Fruit fly (Drosophila melanogaster): ENCODE measurements around the gene Sdic3.

Sdic3 gene

DNA sequence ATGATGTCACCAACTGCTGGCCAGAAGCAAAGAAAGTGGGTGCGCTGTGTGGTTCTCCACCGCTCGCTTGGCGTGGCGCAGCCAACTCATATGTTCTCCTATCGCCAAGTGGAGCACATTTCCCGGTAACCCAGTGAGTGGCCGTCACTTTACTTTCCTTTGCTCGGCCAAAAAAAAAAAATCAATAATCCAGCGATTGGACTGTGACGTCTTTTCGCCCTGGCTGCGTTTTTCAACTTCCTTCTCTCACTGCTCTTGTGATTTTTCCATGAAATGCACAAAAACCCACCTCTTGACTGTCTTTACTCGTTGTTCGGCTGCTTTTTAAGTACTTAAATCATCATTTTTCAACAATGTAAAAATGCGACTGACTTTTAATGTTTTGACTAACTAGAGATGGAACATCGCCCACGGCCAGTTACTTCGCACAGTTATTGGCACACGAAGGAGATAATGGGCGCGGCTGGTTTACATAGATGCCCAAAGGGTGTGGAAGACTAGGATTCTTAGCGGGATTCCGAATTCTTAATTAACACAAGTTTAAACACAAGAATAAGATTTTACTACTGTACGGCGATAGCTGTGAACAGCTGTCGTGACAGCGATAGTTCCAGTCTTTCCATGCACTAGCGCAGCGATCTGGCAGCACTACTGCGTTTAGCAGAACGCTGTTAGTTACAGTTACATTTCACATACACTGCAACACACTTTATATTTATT lies 41.9 kb upstream of the Sdic3 start, which contains the start of gene sw (continued):
- TF ChIP-seq emc (GFP tag; optimal IDR thresholded peaks at IDR 0.05): no peak
- TF ChIP-seq luna (GFP tag; optimal IDR thresholded peaks at IDR 0.05): no peak
- peak; percentile 44 for TF ChIP-seq Chrac-16 (GFP tag; optimal IDR thresholded peaks at IDR 0.05)
- peak; percentile 71 for TF ChIP-seq croc (GFP tag; conservative IDR thresholded peaks at IDR 0.05)
- no peak for TF ChIP-seq CG1832 (GFP tag; optimal IDR thresholded peaks at IDR 0.05)
- TF ChIP-seq CG15479 (GFP tag; optimal IDR thresholded peaks at IDR 0.05): no peak
- TF ChIP-seq zf30C (GFP tag; optimal IDR thresholded peaks at IDR 0.05): peak; percentile 82
- TF ChIP-seq HmgD (GFP tag; optimal IDR thresholded peaks at IDR 0.05): no peak
- TF ChIP-seq CG10654 (GFP tag; optimal IDR thresholded peaks at IDR 0.05): peak; percentile 24
- TF ChIP-seq D19B (GFP tag; optimal IDR thresholded peaks at IDR 0.05): peak; percentile 5
- TF ChIP-seq hbn (GFP tag; IDR thresholded peaks at IDR 0.05; ENCODE audit: partially characterized antibody): peak; percentile 91
- TF ChIP-seq CG10267 (tag; optimal IDR thresholded peaks at IDR 0.05): peak; percentile 42
- peak; percentile 71 for TF ChIP-seq tgo (GFP tag; IDR thresholded peaks at IDR 0.05)
- TF ChIP-seq CG1603 (tag; optimal IDR thresholded peaks at IDR 0.05): peak; percentile 84
- TF ChIP-seq CG14050 (GFP tag; IDR thresholded peaks at IDR 0.05): peak; percentile 39; the same call in 2 of the 3 replicates
- peak; percentile 48 for TF ChIP-seq Ets97D (GFP tag; optimal IDR thresholded peaks at IDR 0.05)
- peak; percentile 74 for TF ChIP-seq CG14441 (GFP tag; IDR thresholded peaks at IDR 0.05)
- TF ChIP-seq sim (GFP tag; IDR thresholded peaks at IDR 0.05): no peak
- TF ChIP-seq CG4854 (GFP tag; optimal IDR thresholded peaks at IDR 0.05): no peak
- TF ChIP-seq bcd (GFP tag; optimal IDR thresholded peaks at IDR 0.05): peak; percentile 46
- TF ChIP-seq CG12769 (tag; optimal IDR thresholded peaks at IDR 0.05): peak; percentile 76
- no peak for TF ChIP-seq CG8290 (GFP tag; optimal IDR thresholded peaks at IDR 0.05)
- peak; percentile 14 to 72 for TF ChIP-seq CG8290 (tag; optimal IDR thresholded peaks at IDR 0.05)
- peak; percentile 46; the same call in 1 of the 3 replicates for TF ChIP-seq CG11695 (GFP tag; IDR thresholded peaks at IDR 0.05)
- peak; percentile 37 for TF ChIP-seq CG9876 (GFP tag; optimal IDR thresholded peaks at IDR 0.05)
- TF ChIP-seq CG2889 (GFP tag; IDR thresholded peaks at IDR 0.05): peak; percentile 44; the same call in 1 of the 3 replicates
- TF ChIP-seq Tbp (GFP tag; optimal IDR thresholded peaks at IDR 0.05): no peak
- TF ChIP-seq Bdp1 (GFP tag; optimal IDR thresholded peaks at IDR 0.05): peak; percentile 29
- peak; percentile 78 for TF ChIP-seq CG9817 (tag; optimal IDR thresholded peaks at IDR 0.05)
- TF ChIP-seq CG16813 (GFP tag; IDR thresholded peaks at IDR 0.05; ENCODE audit: partially characterized antibody): peak; percentile 96
- TF ChIP-seq CG2199 (GFP tag; IDR thresholded peaks at IDR 0.05): no peak
- no peak for TF ChIP-seq CG4707 (GFP tag; optimal IDR thresholded peaks at IDR 0.05)
- no peak for TF ChIP-seq sr (GFP tag; IDR thresholded peaks at IDR 0.05)
- TF ChIP-seq Nf-YC (tag; optimal IDR thresholded peaks at IDR 0.05): peak; percentile 50
- TF ChIP-seq dm (GFP tag; optimal IDR thresholded peaks at IDR 0.05): peak; percentile 36
- TF ChIP-seq CG4404 (GFP tag; IDR thresholded peaks at IDR 0.05): peak; percentile 81
- TF ChIP-seq C15 (GFP tag; IDR thresholded peaks at IDR 0.05): no peak
- peak; percentile 26 for TF ChIP-seq caup (GFP tag; optimal IDR thresholded peaks at IDR 0.05; ENCODE audit: severe bottlenecking)
- TF ChIP-seq ato (GFP tag; IDR thresholded peaks at IDR 0.05; ENCODE audit: partially characterized antibody): peak; percentile 67
- TF ChIP-seq Rfx (GFP tag; IDR thresholded peaks at IDR 0.05): peak; percentile 88
- no peak for TF ChIP-seq pfk (GFP tag; optimal IDR thresholded peaks at IDR 0.05)
- TF ChIP-seq sqz (GFP tag; optimal IDR thresholded peaks at IDR 0.05): no peak
- TF ChIP-seq bab2 (GFP tag; optimal IDR thresholded peaks at IDR 0.05): peak; percentile 54
- peak; percentile 21 for TF ChIP-seq CG34376 (GFP tag; optimal IDR thresholded peaks at IDR 0.05)
- TF ChIP-seq CG8765 (GFP tag; IDR thresholded peaks at IDR 0.05): no peak
- TF ChIP-seq CG14965 (GFP tag; optimal IDR thresholded peaks at IDR 0.05; ENCODE audit: borderline replicate concordance): no peak
- TF ChIP-seq scrt (GFP tag; optimal IDR thresholded peaks at IDR 0.05): no peak
- TF ChIP-seq CG18619 (GFP tag; optimal IDR thresholded peaks at IDR 0.05): peak; percentile 46
- TF ChIP-seq Lpt (GFP tag; optimal IDR thresholded peaks at IDR 0.05): no peak
- TF ChIP-seq knrl (GFP tag; IDR thresholded peaks at IDR 0.05; ENCODE audit: partially characterized antibody): peak; percentile 97
